Worm (Caenorhabditis elegans) whole organism, L2 larva: Measurements from ENCODE around the gene ric-3.
A peak's percentile ranks its signal among the peaks of the same experiment; 100 is the strongest.

Source experiments
- C34F6.9 ChIP-seq: fragments of 150-350 bp; optimal IDR thresholded peaks from 2 replicates; lab custom pipeline; 2014; ENCODE audit warnings: missing biosample characterization, missing genetic modification characterization
- F13H6.1 ChIP-seq: sonication (generic microtip); optimal IDR thresholded peaks from 2 replicates; lab custom pipeline; 2016; ENCODE audit warnings: missing genetic modification characterization, missing compliant biosample characterization
- R02D3.7 ChIP-seq: fragments of 150-350 bp; optimal IDR thresholded peaks from 2 replicates; lab custom pipeline; 2014; ENCODE audit warnings: missing biosample characterization, missing genetic modification characterization
- Y55F3AM.14 ChIP-seq: fragments of 200-800 bp; sonication (Bioruptor generic); optimal IDR thresholded peaks from 2 replicates; lab custom pipeline; 2018; ENCODE audit warnings: mild to moderate bottlenecking, missing genetic modification characterization, missing compliant biosample characterization
- ZK546.5 ChIP-seq: sonication (generic microtip); optimal IDR thresholded peaks from 2 replicates; lab custom pipeline; 2017; ENCODE audit warnings: missing biosample characterization, missing genetic modification characterization
- alr-1 ChIP-seq: fragments of 150-350 bp; optimal IDR thresholded peaks from 2 replicates; lab custom pipeline; 2014; ENCODE audit warnings: missing biosample characterization, missing genetic modification characterization
- aly-2 ChIP-seq: fragments of 150-350 bp; optimal IDR thresholded peaks from 2 replicates; lab custom pipeline; 2014; ENCODE audit warnings: missing biosample characterization, missing genetic modification characterization
- ama-1 ChIP-seq: fragments of 150-350 bp; optimal IDR thresholded peaks from 2 replicates; lab custom pipeline; 2018; ENCODE audit warnings: inconsistent platforms
- blmp-1 ChIP-seq: sonication (generic microtip); optimal IDR thresholded peaks from 2 replicates; lab custom pipeline; 2017; ENCODE audit warnings: missing genetic modification characterization, mild to moderate bottlenecking, missing compliant biosample characterization, antibody characterized with exemption, moderate library complexity; ENCODE audit not compliant: insufficient read depth
- ceh-16 ChIP-seq: fragments of 150-350 bp; optimal IDR thresholded peaks from 2 replicates; lab custom pipeline; 2014; ENCODE audit warnings: missing biosample characterization, missing genetic modification characterization
- ceh-82 ChIP-seq: fragments of 150-350 bp; optimal IDR thresholded peaks from 2 replicates; lab custom pipeline; 2014; ENCODE audit warnings: missing biosample characterization, missing genetic modification characterization
- crh-2 ChIP-seq: sonication (generic microtip); optimal IDR thresholded peaks from 2 replicates; lab custom pipeline; 2017; ENCODE audit warnings: missing biosample characterization, missing genetic modification characterization
- dmd-4 ChIP-seq: sonication (generic microtip); optimal IDR thresholded peaks from 2 replicates; lab custom pipeline; 2017; ENCODE audit warnings: missing biosample characterization, missing genetic modification characterization
- elt-1 ChIP-seq: fragments of 150-350 bp; optimal IDR thresholded peaks from 2 replicates; lab custom pipeline; 2014; ENCODE audit warnings: missing biosample characterization, missing genetic modification characterization
- elt-3 ChIP-seq: sonication (generic microtip); optimal IDR thresholded peaks from 2 replicates; lab custom pipeline; 2017; ENCODE audit warnings: missing biosample characterization, missing genetic modification characterization
- fos-1 ChIP-seq: fragments of 150-350 bp; optimal IDR thresholded peaks from 2 replicates; lab custom pipeline; 2014; ENCODE audit warnings: missing biosample characterization, missing genetic modification characterization
- gmeb-1 ChIP-seq: fragments of 150-350 bp; optimal IDR thresholded peaks from 2 replicates; lab custom pipeline; 2014; ENCODE audit warnings: missing biosample characterization, missing genetic modification characterization
- lin-13 ChIP-seq: fragments of 150-350 bp; optimal IDR thresholded peaks from 2 replicates; lab custom pipeline; 2014; ENCODE audit warnings: missing biosample characterization, missing genetic modification reagents, missing genetic modification characterization
- lin-39 ChIP-seq: fragments of 150-350 bp; optimal IDR thresholded peaks from 2 replicates; lab custom pipeline; 2014; ENCODE audit warnings: missing biosample characterization, missing genetic modification reagents, missing genetic modification characterization
- lsy-2 ChIP-seq, 2 experiments: fragments of 150-350 bp in 1 of 2; sonication (generic microtip) in 1 of 2; optimal IDR thresholded peaks; 2 replicates each; lab custom pipeline; 2014 to 2017; ENCODE audit warnings: missing biosample characterization in 2 of 2, missing genetic modification characterization in 2 of 2
- mab-5 ChIP-seq: fragments of 150-350 bp; optimal IDR thresholded peaks from 2 replicates; lab custom pipeline; 2014; ENCODE audit warnings: missing biosample characterization, missing genetic modification characterization
- mbf-1 ChIP-seq: sonication (generic microtip); optimal IDR thresholded peaks from 2 replicates; lab custom pipeline; 2017; ENCODE audit warnings: missing biosample characterization, missing genetic modification characterization
- mdl-1 ChIP-seq, 2 experiments: fragments of 150-350 bp in 1 of 2; sonication (generic microtip) in 1 of 2; optimal IDR thresholded peaks; 2 replicates each; lab custom pipeline; 2017; ENCODE audit warnings: missing biosample characterization in 2 of 2, missing genetic modification characterization in 2 of 2
- nhr-10 ChIP-seq: sonication (generic microtip); optimal IDR thresholded peaks from 2 replicates; lab custom pipeline; 2017; ENCODE audit warnings: missing biosample characterization, missing genetic modification characterization
- nhr-11 ChIP-seq: fragments of 150-350 bp; optimal IDR thresholded peaks from 2 replicates; lab custom pipeline; 2014; ENCODE audit warnings: missing biosample characterization, missing genetic modification characterization
- nhr-12 ChIP-seq: fragments of 150-350 bp; optimal IDR thresholded peaks from 2 replicates; lab custom pipeline; 2014; ENCODE audit warnings: missing biosample characterization, missing genetic modification characterization
- nhr-129 ChIP-seq: fragments of 150-350 bp; optimal IDR thresholded peaks from 2 replicates; lab custom pipeline; 2014; ENCODE audit warnings: missing biosample characterization, missing genetic modification characterization
- nhr-21 ChIP-seq: fragments of 150-350 bp; optimal IDR thresholded peaks from 2 replicates; lab custom pipeline; 2014; ENCODE audit warnings: missing biosample characterization, missing genetic modification characterization
- nhr-23 ChIP-seq: fragments of 150-350 bp; optimal IDR thresholded peaks from 2 replicates; lab custom pipeline; 2014; ENCODE audit warnings: missing biosample characterization, missing genetic modification reagents, missing genetic modification characterization
- nhr-237 ChIP-seq: fragments of 150-350 bp; optimal IDR thresholded peaks from 2 replicates; lab custom pipeline; 2014; ENCODE audit warnings: missing biosample characterization, missing genetic modification characterization
- nhr-25 ChIP-seq: fragments of 150-350 bp; sonication (generic microtip); optimal IDR thresholded peaks from 3 replicates; lab custom pipeline; 2014; ENCODE audit warnings: missing biosample characterization, missing genetic modification characterization
- nhr-6 ChIP-seq: fragments of 150-350 bp; optimal IDR thresholded peaks from 2 replicates; lab custom pipeline; 2014; ENCODE audit warnings: missing biosample characterization, missing genetic modification characterization
- nhr-77 ChIP-seq: fragments of 150-350 bp; optimal IDR thresholded peaks from 2 replicates; lab custom pipeline; 2014; ENCODE audit warnings: missing biosample characterization, missing genetic modification characterization
- sem-4 ChIP-seq: fragments of 150-350 bp; optimal IDR thresholded peaks from 2 replicates; lab custom pipeline; 2014; ENCODE audit warnings: missing biosample characterization, missing genetic modification reagents, missing genetic modification characterization
- skn-1 ChIP-seq: sonication (generic microtip); optimal IDR thresholded peaks from 2 replicates; lab custom pipeline; 2017; ENCODE audit warnings: missing biosample characterization, missing genetic modification characterization
- sma-3 ChIP-seq: sonication (generic microtip); optimal IDR thresholded peaks from 2 replicates; lab custom pipeline; 2016; ENCODE audit warnings: missing genetic modification reagents, missing genetic modification characterization, missing compliant biosample characterization
- sma-9 ChIP-seq, 2 experiments: fragments of 150-350 bp in 1 of 2; sonication (generic microtip) in 1 of 2; optimal IDR thresholded peaks; 2 replicates each; lab custom pipeline; 2014 to 2016; ENCODE audit warnings: missing genetic modification characterization in 2 of 2, mild to moderate bottlenecking in 1 of 2, missing biosample characterization in 1 of 2, missing compliant biosample characterization in 1 of 2, missing genetic modification reagents in 1 of 2, moderate library complexity in 1 of 2
- snpc-4 ChIP-seq: fragments of 150-350 bp; optimal IDR thresholded peaks from 2 replicates; lab custom pipeline; 2014; ENCODE audit warnings: missing biosample characterization, missing genetic modification characterization
- unc-39 ChIP-seq: fragments of 150-350 bp; optimal IDR thresholded peaks from 2 replicates; lab custom pipeline; 2014; ENCODE audit warnings: missing biosample characterization, missing genetic modification characterization
- unc-55 ChIP-seq: fragments of 150-350 bp; sonication (generic microtip); optimal IDR thresholded peaks from 3 replicates; lab custom pipeline; 2014; ENCODE audit warnings: missing biosample characterization, missing genetic modification reagents, missing genetic modification characterization
- unc-62 ChIP-seq: fragments of 150-350 bp; optimal IDR thresholded peaks from 2 replicates; lab custom pipeline; 2014; ENCODE audit warnings: missing biosample characterization, missing genetic modification reagents, missing genetic modification characterization
- zag-1 ChIP-seq: fragments of 150-350 bp; optimal IDR thresholded peaks from 2 replicates; lab custom pipeline; 2014; ENCODE audit warnings: missing biosample characterization, missing genetic modification characterization
- ztf-1 ChIP-seq: fragments of 200-800 bp; sonication (Bioruptor generic); conservative IDR thresholded peaks from 2 replicates; pipeline ENCODE4 v1.3.6; 2022; ENCODE audit warnings: missing genetic modification characterization, missing compliant biosample characterization
- ztf-11 ChIP-seq: sonication (generic microtip); optimal IDR thresholded peaks from 2 replicates; lab custom pipeline; 2017; ENCODE audit warnings: missing biosample characterization, missing genetic modification characterization
- ztf-4 ChIP-seq: fragments of 150-350 bp; optimal IDR thresholded peaks from 2 replicates; lab custom pipeline; 2014; ENCODE audit warnings: missing biosample characterization, missing genetic modification characterization

Gene ric-3

DNA sequence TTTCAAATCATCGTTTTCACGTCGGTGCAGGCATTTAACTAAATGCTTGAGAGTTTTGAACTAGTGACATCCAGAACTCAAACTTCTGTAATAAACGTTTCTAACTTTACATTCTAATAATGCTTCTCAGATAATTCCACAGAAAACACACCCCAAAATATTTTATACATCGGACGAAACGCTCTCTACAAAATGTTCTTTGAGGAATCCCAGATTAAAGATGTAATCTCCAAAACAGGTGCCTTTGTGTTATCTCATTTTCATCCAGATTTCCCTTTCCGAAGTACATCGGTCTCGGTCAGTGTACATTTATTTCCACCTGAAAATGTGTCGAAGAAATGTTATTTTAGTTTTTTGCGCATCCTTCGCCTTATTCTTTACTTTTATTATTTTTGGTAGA is 13.3 kb upstream of the ric-3 start, which contains the start of gene C33H5.2:
Gene C33H5.2 (plus strand): TSS at position 301 of the 400 bp plus-strand sequence.
- TF ChIP-seq ztf-1 (GFP tag; lab: Robert Waterston, UW) = no peak
- TF ChIP-seq fos-1 (tag; lab: Kevin White, UChicago) = no peak
- TF ChIP-seq gmeb-1 (tag; lab: Kevin White, UChicago) = no peak

DNA sequence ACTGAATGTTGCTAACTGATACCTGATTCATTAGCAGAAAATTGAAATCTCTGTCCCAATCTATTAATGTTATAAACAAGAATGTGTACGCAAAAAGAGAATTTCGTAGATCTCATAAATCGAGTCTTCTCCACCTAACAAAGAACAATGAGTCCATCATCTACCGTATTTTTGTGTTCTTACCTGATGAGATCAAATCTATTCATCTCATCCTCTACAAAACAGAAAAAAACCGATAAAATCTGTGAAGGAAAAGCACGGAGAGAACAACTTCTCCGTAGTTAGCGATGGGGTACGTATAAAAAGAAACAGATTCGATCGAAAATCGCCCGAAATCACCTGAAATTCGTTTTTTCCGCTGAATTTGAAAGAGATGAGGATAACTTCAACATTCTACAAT is 9.5 kb upstream of the ric-3 start, which contains the start of gene C33H5.1:
Gene C33H5.1 (plus strand): TSS at position 330 of the 400 bp plus-strand sequence.
- TF ChIP-seq ztf-1 (GFP tag; lab: Robert Waterston, UW) = no peak
- TF ChIP-seq elt-1 (tag; lab: Kevin White, UChicago) = peak; percentile 59

DNA sequence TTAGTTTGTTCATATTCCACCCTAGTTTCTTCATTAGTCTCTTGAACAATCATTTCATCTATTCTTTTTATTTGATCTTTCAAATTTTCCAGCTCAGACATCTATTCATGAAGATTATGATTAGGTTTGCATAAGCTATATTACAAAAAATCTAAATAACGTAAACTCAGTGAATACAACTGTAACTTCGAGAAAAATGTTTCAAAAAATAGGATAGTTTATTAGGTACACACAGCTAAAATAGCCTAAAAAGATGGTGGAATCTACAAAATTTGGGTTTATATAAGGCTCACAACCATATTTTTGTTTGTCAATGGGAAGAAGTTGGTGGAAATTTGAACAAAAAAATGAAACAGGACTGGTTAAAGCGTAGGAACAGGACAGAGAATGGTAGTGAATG is 5.3 kb upstream of the ric-3 start, which contains the start of gene zgpa-1:
Gene zgpa-1 (minus strand): TSS at position 101 of the 400 bp plus-strand sequence.
- TF ChIP-seq alr-1 (no peak), ztf-11 (tag; lab: Kevin White, UChicago) (no peak), nhr-11 (tag; lab: Kevin White, UChicago) (no peak), mdl-1 (tag; optimal IDR thresholded peaks at IDR 0.05; lab: Kevin White, UChicago) (no peak), lin-13 (GFP tag; lab: Kevin White, UChicago) (no peak), nhr-21 (tag; lab: Kevin White, UChicago) (no peak), sem-4 (no peak), lsy-2 (tag; optimal IDR thresholded peaks at IDR 0.05; lab: Kevin White, UChicago) (no peak), nhr-10 (tag; lab: Kevin White, UChicago) (no peak), ztf-4 (tag; lab: Kevin White, UChicago) (no peak), fos-1 (tag; lab: Kevin White, UChicago) (no peak), nhr-25 (tag; lab: Kevin White, UChicago) (no peak), gmeb-1 (tag; lab: Kevin White, UChicago) (no peak), aly-2 (no peak), mbf-1 (tag; lab: Kevin White, UChicago) (no peak), nhr-237 (tag; lab: Kevin White, UChicago) (no peak), unc-39 (tag; lab: Kevin White, UChicago) (no peak)

DNA sequence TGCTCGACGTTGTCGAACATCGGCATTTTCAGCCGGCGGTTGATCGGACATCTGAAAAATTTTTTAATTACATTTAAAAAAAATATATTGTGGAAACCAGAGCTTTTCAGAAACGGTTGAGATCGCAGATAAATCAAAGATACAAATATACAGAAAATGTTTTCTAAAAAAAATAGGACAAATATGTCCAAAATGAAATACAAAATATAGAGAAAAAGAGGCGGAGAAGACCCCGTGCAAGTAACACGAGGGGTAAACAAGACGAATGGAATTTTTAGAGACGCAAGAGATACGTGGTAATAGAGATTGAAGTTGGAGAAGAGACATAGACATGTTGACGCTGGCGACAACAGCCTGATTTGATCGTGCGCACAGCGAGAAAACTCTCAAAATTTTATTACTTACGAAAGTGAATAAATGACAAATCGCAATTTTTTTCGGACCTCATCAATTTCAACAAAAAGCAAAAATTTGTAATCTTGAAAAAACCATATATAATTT is 2.3 kb upstream of the ric-3 start, which contains the start of gene cdgs-1:
Gene cdgs-1 (minus strand): TSS at position 51 of the 501 bp plus-strand sequence.
- peak; percentile 20 for TF ChIP-seq fos-1 (tag; lab: Kevin White, UChicago)
- no peak for TF ChIP-seq dmd-4 (tag; lab: Kevin White, UChicago)
- peak; percentile 73 for TF ChIP-seq C34F6.9 (tag; lab: Kevin White, UChicago)
- TF ChIP-seq nhr-6 (tag; lab: Kevin White, UChicago) = no peak
- no peak for TF ChIP-seq snpc-4 (tag; lab: Kevin White, UChicago)
- no peak for TF ChIP-seq blmp-1 (tag; lab: Kevin White, UChicago)
- TF ChIP-seq nhr-77 (tag; lab: Kevin White, UChicago) = no peak
- no peak for TF ChIP-seq elt-1 (tag; lab: Kevin White, UChicago)
- no peak for TF ChIP-seq nhr-12 (tag; lab: Kevin White, UChicago)
- TF ChIP-seq mdl-1 (tag; optimal IDR thresholded peaks at IDR 0.05; lab: Kevin White, UChicago) = peak; percentile 62 to 64
- TF ChIP-seq nhr-10 (tag; lab: Kevin White, UChicago) = no peak
- no peak for TF ChIP-seq R02D3.7 (tag; lab: Kevin White, UChicago)
- TF ChIP-seq sma-3 (GFP tag; lab: Kevin White, UChicago) = no peak
- peak in 1 of 2 experiments; percentile 59 for TF ChIP-seq lsy-2 (tag; optimal IDR thresholded peaks at IDR 0.05; lab: Kevin White, UChicago)
- TF ChIP-seq mab-5 = no peak
- TF ChIP-seq nhr-23 (tag; lab: Kevin White, UChicago) = no peak
- TF ChIP-seq unc-39 (tag; lab: Kevin White, UChicago) = no peak
- no peak for TF ChIP-seq nhr-237 (tag; lab: Kevin White, UChicago)
- peak; percentile 19 for TF ChIP-seq F13H6.1 (tag; lab: Kevin White, UChicago)
- TF ChIP-seq ztf-1 (GFP tag; lab: Robert Waterston, UW) = no peak
- TF ChIP-seq nhr-129 (tag; lab: Kevin White, UChicago) = peak; percentile 77
- no peak for TF ChIP-seq ZK546.5 (tag; lab: Kevin White, UChicago)
- TF ChIP-seq elt-3 (tag; lab: Kevin White, UChicago) = no peak
- no peak for TF ChIP-seq lin-13 (GFP tag; lab: Kevin White, UChicago)
- no peak for TF ChIP-seq aly-2
- no peak for TF ChIP-seq sem-4
- TF ChIP-seq ceh-82 (tag; lab: Kevin White, UChicago) = no peak
- TF ChIP-seq ama-1 = no peak
- peak; percentile 57 for TF ChIP-seq unc-55 (GFP tag; lab: Kevin White, UChicago)
- TF ChIP-seq Y55F3AM.14 (GFP tag; lab: Kevin White, UChicago) = no peak
- no peak for TF ChIP-seq unc-62 (GFP tag; lab: Kevin White, UChicago)
- peak; percentile 63 for TF ChIP-seq sma-9 (GFP tag; optimal IDR thresholded peaks at IDR 0.05; lab: Kevin White, UChicago)
- no peak for TF ChIP-seq sma-9 (tag; optimal IDR thresholded peaks at IDR 0.05; lab: Kevin White, UChicago)
- no peak for TF ChIP-seq ztf-11 (tag; lab: Kevin White, UChicago)
- TF ChIP-seq zag-1 (tag; lab: Kevin White, UChicago) = no peak
- TF ChIP-seq nhr-25 (tag; lab: Kevin White, UChicago) = peak; percentile 30
- TF ChIP-seq alr-1 = no peak
- no peak for TF ChIP-seq skn-1 (tag; lab: Kevin White, UChicago)
- TF ChIP-seq crh-2 = peak; percentile 75
- no peak for TF ChIP-seq lin-39 (tag; lab: Kevin White, UChicago)
- TF ChIP-seq mbf-1 (tag; lab: Kevin White, UChicago) = no peak
- no peak for TF ChIP-seq ceh-16 (tag; lab: Kevin White, UChicago)
